Worm (Caenorhabditis elegans) whole organism, L4 larva: Measurements from ENCODE around the gene tbb-4.
A peak's percentile ranks its signal among the peaks of the same experiment; 100 is the strongest.
"Not testable (repeated sequence)": the region's sequence is repeated elsewhere in the genome, so short reads cannot be mapped to it uniquely, and the experiment has no call there.

ENCODE experiments used
- D1046.2 ChIP-seq: fragments of 200-800 bp; sonication (Bioruptor generic); IDR thresholded peaks from 2 replicates; pipeline ENCODE4 v1.3.6; 2022; ENCODE audit warnings: missing genetic modification characterization, missing compliant biosample characterization
- F49E8.2 ChIP-seq: sonication (generic microtip); optimal IDR thresholded peaks from 2 replicates; lab custom pipeline; 2016; ENCODE audit warnings: missing compliant biosample characterization, mild to moderate bottlenecking, missing genetic modification characterization, borderline replicate concordance
- T20F7.1 ChIP-seq: fragments of 200-800 bp; sonication (Bioruptor generic); optimal IDR thresholded peaks from 2 replicates; lab custom pipeline; 2018; ENCODE audit warnings: mild to moderate bottlenecking, missing genetic modification characterization, missing compliant biosample characterization
- Y5F2A.4 ChIP-seq: fragments of 200-800 bp; sonication (Bioruptor generic); optimal IDR thresholded peaks from 2 replicates; lab custom pipeline; 2018; ENCODE audit warnings: mild to moderate bottlenecking, missing genetic modification characterization, missing compliant biosample characterization
- Y75B8A.6 ChIP-seq: fragments of 200-800 bp; sonication (Bioruptor generic); IDR thresholded peaks from 2 replicates; pipeline ENCODE4 v1.3.6; 2022; ENCODE audit warnings: missing genetic modification reagents, missing genetic modification characterization, missing compliant biosample characterization
- ZK337.2 ChIP-seq: fragments of 200-800 bp; sonication (Bioruptor generic); IDR thresholded peaks from 2 replicates; pipeline ENCODE4 v1.3.6; 2022; ENCODE audit warnings: missing genetic modification reagents, missing genetic modification characterization, missing compliant biosample characterization
- ceh-20 ChIP-seq: fragments of 200-800 bp; sonication (Bioruptor generic); IDR thresholded peaks from 2 replicates; pipeline ENCODE4 v1.3.6; 2022; ENCODE audit warnings: missing genetic modification reagents, missing genetic modification characterization, missing compliant biosample characterization
- ceh-28 ChIP-seq: fragments of 150-350 bp; optimal IDR thresholded peaks from 2 replicates; lab custom pipeline; 2014; ENCODE audit warnings: missing biosample characterization, missing genetic modification reagents, missing genetic modification characterization
- ceh-82 ChIP-seq: sonication (generic microtip); optimal IDR thresholded peaks from 2 replicates; lab custom pipeline; 2017; ENCODE audit warnings: missing biosample characterization, missing genetic modification characterization
- cey-2 ChIP-seq: sonication (generic microtip); optimal IDR thresholded peaks from 3 replicates; lab custom pipeline; 2017; ENCODE audit warnings: missing genetic modification characterization, mild to moderate bottlenecking, missing compliant biosample characterization, antibody characterized with exemption, borderline replicate concordance; ENCODE audit not compliant: insufficient read depth
- daf-16 ChIP-seq, 3 experiments: sonication (generic microtip); optimal IDR thresholded peaks; 2 replicates each; lab custom pipeline; 2016 to 2017; ENCODE audit warnings: missing genetic modification characterization in 3 of 3, missing genetic modification reagents in 3 of 3, mild to moderate bottlenecking in 2 of 3, missing compliant biosample characterization in 2 of 3, missing biosample characterization in 1 of 3, moderate library complexity in 1 of 3
- daf-8 ChIP-seq: fragments of 200-800 bp; sonication (Bioruptor generic); IDR thresholded peaks from 2 replicates; pipeline ENCODE4 v1.3.6; 2022; ENCODE audit warnings: missing genetic modification characterization, missing compliant biosample characterization
- dmd-8 ChIP-seq: fragments of 200-800 bp; sonication (Bioruptor generic); IDR thresholded peaks from 2 replicates; pipeline ENCODE4 v1.3.6; 2022; ENCODE audit warnings: missing genetic modification characterization, missing compliant biosample characterization
- dve-1 ChIP-seq: sonication (generic microtip); optimal IDR thresholded peaks from 2 replicates; lab custom pipeline; 2017; ENCODE audit warnings: antibody characterized with exemption, mild to moderate bottlenecking, missing genetic modification characterization, missing compliant biosample characterization; ENCODE audit not compliant: insufficient read depth
- fkh-10 ChIP-seq: fragments of 150-350 bp; optimal IDR thresholded peaks from 2 replicates; lab custom pipeline; 2014; ENCODE audit warnings: missing biosample characterization, missing genetic modification reagents, missing genetic modification characterization
- gei-8 ChIP-seq: fragments of 200-800 bp; sonication (Bioruptor generic); optimal IDR thresholded peaks from 2 replicates; lab custom pipeline; 2018; ENCODE audit warnings: mild to moderate bottlenecking, missing genetic modification characterization, missing compliant biosample characterization
- lin-13 ChIP-seq: fragments of 150-350 bp; optimal IDR thresholded peaks from 2 replicates; lab custom pipeline; 2014; ENCODE audit warnings: missing biosample characterization, missing genetic modification reagents, missing genetic modification characterization
- lir-3 ChIP-seq: sonication (generic microtip); optimal IDR thresholded peaks from 2 replicates; lab custom pipeline; 2016; ENCODE audit warnings: mild to moderate bottlenecking, missing genetic modification characterization, missing compliant biosample characterization
- madf-5 ChIP-seq, 2 experiments: fragments of 200-800 bp; sonication (Bioruptor generic); IDR thresholded peaks; 2 replicates each; pipeline ENCODE4 v1.3.6; 2022; ENCODE audit warnings: missing compliant biosample characterization in 2 of 2, missing genetic modification characterization in 2 of 2
- mdt-29 ChIP-seq: fragments of 200-800 bp; sonication (Bioruptor generic); IDR thresholded peaks from 2 replicates; pipeline ENCODE4 v1.3.6; 2022; ENCODE audit warnings: missing genetic modification reagents, missing genetic modification characterization, missing compliant biosample characterization
- mes-2 ChIP-seq: sonication (generic microtip); optimal IDR thresholded peaks from 2 replicates; lab custom pipeline; 2016; ENCODE audit warnings: missing genotype, mild to moderate bottlenecking, missing genetic modification characterization, missing compliant biosample characterization; ENCODE audit not compliant: poor library complexity, severe bottlenecking
- mxl-2 ChIP-seq: fragments of 200-800 bp; sonication (Bioruptor generic); conservative IDR thresholded peaks from 2 replicates; pipeline ENCODE4 v1.3.6; 2022; ENCODE audit warnings: missing genetic modification reagents, missing genetic modification characterization, missing compliant biosample characterization
- nhr-10 ChIP-seq: fragments of 150-350 bp; optimal IDR thresholded peaks from 2 replicates; lab custom pipeline; 2014; ENCODE audit warnings: missing biosample characterization, missing genetic modification characterization
- nhr-111 ChIP-seq: fragments of 200-800 bp; sonication (Bioruptor generic); optimal IDR thresholded peaks from 2 replicates; lab custom pipeline; 2018; ENCODE audit warnings: mild to moderate bottlenecking, missing genetic modification characterization, missing compliant biosample characterization
- nhr-48 ChIP-seq: sonication (generic microtip); optimal IDR thresholded peaks from 2 replicates; lab custom pipeline; 2016; ENCODE audit warnings: mild to moderate bottlenecking, missing genetic modification characterization, missing compliant biosample characterization
- nhr-77 ChIP-seq: fragments of 150-350 bp; optimal IDR thresholded peaks from 2 replicates; lab custom pipeline; 2014; ENCODE audit warnings: missing biosample characterization, missing genetic modification characterization
- rbr-2 ChIP-seq: sonication (generic microtip); optimal IDR thresholded peaks from 2 replicates; lab custom pipeline; 2016; ENCODE audit warnings: missing genotype, missing genetic modification characterization, missing compliant biosample characterization
- set-16 ChIP-seq: fragments of 200-800 bp; sonication (Bioruptor generic); IDR thresholded peaks from 2 replicates; pipeline ENCODE4 v1.3.6; 2022; ENCODE audit warnings: missing genetic modification reagents, missing genetic modification characterization, missing compliant biosample characterization
- skn-1 ChIP-seq: fragments of 150-350 bp; optimal IDR thresholded peaks from 2 replicates; lab custom pipeline; 2014; ENCODE audit warnings: missing biosample characterization, missing genetic modification characterization
- snpc-1.2 ChIP-seq: fragments of 200-800 bp; sonication (Bioruptor generic); IDR thresholded peaks from 2 replicates; pipeline ENCODE4 v1.3.6; 2022; ENCODE audit warnings: missing genetic modification reagents, missing genetic modification characterization, missing compliant biosample characterization
- tra-1 ChIP-seq: fragments of 200-800 bp; sonication (Bioruptor generic); IDR thresholded peaks from 2 replicates; pipeline ENCODE4 v1.3.6; 2022; ENCODE audit warnings: missing genetic modification reagents, missing genetic modification characterization, missing compliant biosample characterization
- unc-39 ChIP-seq: sonication (generic microtip); optimal IDR thresholded peaks from 2 replicates; lab custom pipeline; 2017; ENCODE audit warnings: missing biosample characterization, missing genetic modification characterization
- unc-62 ChIP-seq, 3 experiments: fragments of 150-350 bp in 1 of 3; sonication (generic microtip); optimal IDR thresholded peaks in 2 of 3; peaks in 1 of 3; 1 replicate in 1 of 3; 2 replicates in 2 of 3; lab custom pipeline; 2014 to 2017; ENCODE audit warnings: missing biosample characterization in 3 of 3, missing genetic modification characterization in 3 of 3, missing genetic modification reagents in 3 of 3, missing genotype in 1 of 3
- vab-7 ChIP-seq: fragments of 200-800 bp; sonication (Bioruptor generic); IDR thresholded peaks from 2 replicates; pipeline ENCODE4 v1.3.6; 2022; ENCODE audit warnings: missing genetic modification reagents, missing genetic modification characterization, missing compliant biosample characterization
- zip-11 ChIP-seq: fragments of 200-800 bp; sonication (Bioruptor generic); IDR thresholded peaks from 2 replicates; pipeline ENCODE4 v1.3.6; 2022; ENCODE audit warnings: missing genetic modification characterization, missing compliant biosample characterization
- zip-2 ChIP-seq: fragments of 150-350 bp; optimal IDR thresholded peaks from 2 replicates; lab custom pipeline; 2014; ENCODE audit warnings: missing biosample characterization, missing genetic modification characterization
- ztf-7 ChIP-seq: fragments of 150-350 bp; optimal IDR thresholded peaks from 2 replicates; lab custom pipeline; 2014; ENCODE audit warnings: missing biosample characterization, missing genetic modification characterization

Gene tbb-4

ce11 chrX:9465722-9466132, 29.0 kb upstream of the tbb-4 start (continued):
- TF ChIP-seq tra-1 (peak; percentile 98), daf-8 (GFP tag; lab: Robert Waterston, UW) (0 out of 2 replicates have a peak, but pooled peaks have one; percentile 76), zip-2 (peak; percentile 98), skn-1 (peak; percentile 49), unc-62 (GFP tag; optimal IDR thresholded peaks at IDR 0.05 in 1 of 2; lab: Kevin White, UChicago) (peak; percentile 83 to 99), unc-62 (tag; optimal IDR thresholded peaks at IDR 0.05; lab: Kevin White, UChicago) (peak; percentile 87), unc-39 (tag; lab: Kevin White, UChicago) (peak; percentile 98), ztf-7 (peak; percentile 97), Y5F2A.4 (GFP tag; lab: Kevin White, UChicago) (peak; percentile 95), gei-8 (GFP tag; lab: Kevin White, UChicago) (peak; percentile 78), mxl-2 (GFP tag; lab: Robert Waterston, UW) (peak; percentile 88), ceh-20 (GFP tag; lab: Robert Waterston, UW) (peak; percentile 98), lir-3 (tag; lab: Kevin White, UChicago) (peak; percentile 95), Y75B8A.6 (GFP tag; lab: Robert Waterston, UW) (peak; percentile 78; the same call in 1 of the 2 replicates), mes-2 (tag; lab: Kevin White, UChicago) (peak; percentile 98), nhr-10 (peak; percentile 100), snpc-1.2 (GFP tag; lab: Robert Waterston, UW) (peak; percentile 76), dmd-8 (GFP tag; lab: Robert Waterston, UW) (peak; percentile 66; the same call in 1 of the 2 replicates), madf-5 (GFP tag; IDR thresholded peaks at IDR 0.05; lab: Robert Waterston, UW) (peak; percentile 75 to 95), cey-2 (tag; lab: Kevin White, UChicago) (peak; percentile 72), zip-11 (GFP tag; lab: Robert Waterston, UW) (0 out of 2 replicates have a peak, but pooled peaks have one; percentile 44), rbr-2 (tag; lab: Kevin White, UChicago) (peak; percentile 99), dve-1 (tag; lab: Kevin White, UChicago) (peak; percentile 100), nhr-48 (peak; percentile 98), daf-16 (GFP tag; optimal IDR thresholded peaks at IDR 0.05; lab: Kevin White, UChicago) (peak; percentile 98 to 99), daf-16 (tag; optimal IDR thresholded peaks at IDR 0.05; lab: Kevin White, UChicago) (peak; percentile 99), set-16 (GFP tag; lab: Robert Waterston, UW) (no peak), lin-13 (GFP tag; lab: Kevin White, UChicago) (peak; percentile 98), F49E8.2 (no peak)

- TF ChIP-seq D1046.2; ceh-82 (tag; lab: Kevin White, UChicago); ceh-20 (GFP tag; lab: Robert Waterston, UW): not testable (repeated sequence)
These were observed 26.4 kb upstream of the tbb-4 start, which contains the start of gene ZK899.6 for ce11 chrX:9463045-9463444. TSS of gene ZK899.6 (plus strand) at chrX:9463345.

- TF ChIP-seq mdt-29 (GFP tag; lab: Robert Waterston, UW); nhr-77 (tag; lab: Kevin White, UChicago); T20F7.1 (GFP tag; lab: Kevin White, UChicago): not testable (repeated sequence)
These were observed 24.1 kb upstream of the tbb-4 start, which contains the start of gene ZK899.5 for ce11 chrX:9460834-9461233. TSS of gene ZK899.5 (minus strand) at chrX:9460934.

- TF ChIP-seq nhr-111 (GFP tag; lab: Kevin White, UChicago) (no peak), vab-7 (no peak), ceh-28 (no peak), ZK337.2 (no peak), fkh-10 (GFP tag; lab: Kevin White, UChicago) (no peak)
These were observed 21.4 kb upstream of the tbb-4 start, which contains the start of gene tba-8 for ce11 chrX:9458142-9458541. TSS of gene tba-8 (minus strand) at chrX:9458348.
